Fruit fly (Drosophila melanogaster) whole organism, prepupa: ENCODE results near the gene eIF4EHP.

ENCODE experiments used
- Blimp-1 ChIP-seq: fragments of 200-800 bp; sonication (Bioruptor generic); optimal IDR thresholded peaks from 3 replicates; lab custom pipeline; 2017; ENCODE audit warnings: missing biosample characterization, missing genetic modification characterization, mild to moderate bottlenecking, moderate library complexity, missing genetic modification reagents
- CG10631 ChIP-seq: fragments of 200-800 bp; sonication (Bioruptor generic); optimal IDR thresholded peaks from 2 replicates; lab custom pipeline; 2016; ENCODE audit warnings: missing biosample characterization, missing genetic modification characterization
- CG10669 ChIP-seq: fragments of 200-800 bp; sonication (Bioruptor generic); optimal IDR thresholded peaks from 3 replicates; lab custom pipeline; 2018; ENCODE audit warnings: missing biosample characterization, mild to moderate bottlenecking, missing genetic modification characterization, moderate library complexity
- CG11762 ChIP-seq: fragments of 200-800 bp; sonication (Bioruptor generic); optimal IDR thresholded peaks from 3 replicates; lab custom pipeline; 2016; ENCODE audit warnings: missing biosample characterization, missing genetic modification characterization; ENCODE audit not compliant: insufficient read depth
- CG11902 ChIP-seq: fragments of 200-800 bp; sonication (Bioruptor generic); optimal IDR thresholded peaks from 3 replicates; lab custom pipeline; 2016; ENCODE audit warnings: missing biosample characterization, missing genetic modification characterization
- CG15336 ChIP-seq: fragments of 200-800 bp; sonication (Bioruptor generic); IDR thresholded peaks from 2 replicates; pipeline ENCODE4 v1.3.6; 2022; ENCODE audit warnings: missing biosample characterization, missing genetic modification characterization
- CG1621 ChIP-seq: fragments of 200-800 bp; sonication (Bioruptor generic); optimal IDR thresholded peaks from 3 replicates; lab custom pipeline; 2018; ENCODE audit warnings: missing biosample characterization, mild to moderate bottlenecking, missing genetic modification characterization
- CG16779 ChIP-seq: fragments of 200-800 bp; sonication (Bioruptor generic); optimal IDR thresholded peaks from 3 replicates; lab custom pipeline; 2017; ENCODE audit warnings: missing biosample characterization, mild to moderate bottlenecking, missing genetic modification characterization
- CG3032 ChIP-seq: fragments of 200-800 bp; optimal IDR thresholded peaks from 2 replicates; lab custom pipeline; 2019; ENCODE audit warnings: missing biosample characterization, mild to moderate bottlenecking, missing genetic modification characterization, moderate library complexity
- CG31627 ChIP-seq: fragments of 200-800 bp; sonication (Bioruptor generic); optimal IDR thresholded peaks from 3 replicates; lab custom pipeline; 2016; ENCODE audit warnings: missing biosample characterization, missing genetic modification characterization
- CG32006 ChIP-seq: fragments of 200-800 bp; sonication (Bioruptor generic); optimal IDR thresholded peaks from 3 replicates; lab custom pipeline; 2017; ENCODE audit warnings: missing biosample characterization, mild to moderate bottlenecking, missing genetic modification characterization
- CG34406 ChIP-seq: fragments of 200-800 bp; sonication (Bioruptor generic); optimal IDR thresholded peaks from 3 replicates; lab custom pipeline; 2016; ENCODE audit warnings: missing biosample characterization, missing genetic modification characterization
- CG3919 ChIP-seq: fragments of 200-800 bp; sonication (Bioruptor generic); optimal IDR thresholded peaks from 3 replicates; lab custom pipeline; 2016; ENCODE audit warnings: missing biosample characterization, missing genetic modification characterization
- CG4318 ChIP-seq: fragments of 200-800 bp; sonication (Bioruptor generic); optimal IDR thresholded peaks from 3 replicates; lab custom pipeline; 2017; ENCODE audit warnings: missing biosample characterization, mild to moderate bottlenecking, missing genetic modification characterization
- CG6163 ChIP-seq: fragments of 200-800 bp; sonication (Bioruptor generic); IDR thresholded peaks from 3 replicates; pipeline ENCODE4 v1.3.6; 2022; ENCODE audit warnings: missing biosample characterization, missing genetic modification characterization
- CG6276 ChIP-seq: fragments of 200-800 bp; sonication (Bioruptor generic); optimal IDR thresholded peaks from 2 replicates; lab custom pipeline; 2017; ENCODE audit warnings: missing biosample characterization, mild to moderate bottlenecking, missing genetic modification characterization
- CG6792 ChIP-seq: fragments of 200-800 bp; sonication (Bioruptor generic); optimal IDR thresholded peaks from 3 replicates; lab custom pipeline; 2016; ENCODE audit warnings: missing biosample characterization, missing genetic modification characterization
- CG6808 ChIP-seq: fragments of 200-800 bp; sonication (Bioruptor generic); optimal IDR thresholded peaks from 3 replicates; lab custom pipeline; 2017; ENCODE audit warnings: missing biosample characterization, missing genetic modification characterization, mild to moderate bottlenecking, moderate library complexity, missing genetic modification reagents
- CG6854 ChIP-seq: fragments of 200-800 bp; sonication (Bioruptor generic); optimal IDR thresholded peaks from 2 replicates; lab custom pipeline; 2017; ENCODE audit warnings: missing biosample characterization, mild to moderate bottlenecking, missing genetic modification characterization
- CG7368 ChIP-seq: fragments of 200-800 bp; sonication (Bioruptor generic); optimal IDR thresholded peaks from 3 replicates; lab custom pipeline; 2016; ENCODE audit warnings: missing biosample characterization, missing genetic modification characterization
- CG8119 ChIP-seq: fragments of 200-800 bp; sonication (Bioruptor generic); IDR thresholded peaks from 3 replicates; pipeline ENCODE4 v1.3.6; 2022; ENCODE audit warnings: missing biosample characterization, missing genetic modification characterization
- CG8632 ChIP-seq: fragments of 200-800 bp; sonication (Bioruptor generic); optimal IDR thresholded peaks from 3 replicates; lab custom pipeline; 2016; ENCODE audit warnings: missing biosample characterization, missing genetic modification characterization
- Eip75B ChIP-seq: fragments of 200-800 bp; sonication (Bioruptor generic); optimal IDR thresholded peaks from 3 replicates; lab custom pipeline; 2016; ENCODE audit warnings: missing biosample characterization, missing genetic modification characterization
- Eip78C ChIP-seq: fragments of 200-800 bp; sonication (Bioruptor generic); peaks from one replicate; lab custom pipeline; 2016; ENCODE audit warnings: missing biosample characterization, missing genetic modification characterization
- Ets21C ChIP-seq: fragments of 200-800 bp; sonication (Bioruptor generic); optimal IDR thresholded peaks from 3 replicates; lab custom pipeline; 2016; ENCODE audit warnings: missing biosample characterization, missing genetic modification characterization
- Ets96B ChIP-seq: fragments of 200-800 bp; optimal IDR thresholded peaks from 2 replicates; lab custom pipeline; 2019; ENCODE audit warnings: missing biosample characterization, mild to moderate bottlenecking, missing genetic modification characterization, moderate library complexity
- Gug ChIP-seq: fragments of 200-800 bp; sonication (Bioruptor generic); IDR thresholded peaks from 2 replicates; pipeline ENCODE4 v1.3.6; 2022; ENCODE audit warnings: missing biosample characterization, missing genetic modification characterization
- Hr38 ChIP-seq: sonication (Bioruptor generic); optimal IDR thresholded peaks from 2 replicates; lab custom pipeline; 2016; ENCODE audit warnings: missing biosample characterization, missing genetic modification characterization
- Hr4 ChIP-seq: fragments of 200-800 bp; sonication (Bioruptor generic); optimal IDR thresholded peaks from 3 replicates; lab custom pipeline; 2016; ENCODE audit warnings: missing biosample characterization, missing genetic modification characterization
- Lpt ChIP-seq: fragments of 200-800 bp; sonication (Bioruptor generic); optimal IDR thresholded peaks from 3 replicates; lab custom pipeline; 2016; ENCODE audit warnings: missing biosample characterization, missing genetic modification characterization
- OdsH ChIP-seq: fragments of 200-800 bp; sonication (Bioruptor generic); optimal IDR thresholded peaks from 3 replicates; lab custom pipeline; 2016; ENCODE audit warnings: missing biosample characterization, missing genetic modification characterization
- Sox102F ChIP-seq: fragments of 200-800 bp; sonication (Bioruptor generic); optimal IDR thresholded peaks from 2 replicates; lab custom pipeline; 2016; ENCODE audit warnings: missing biosample characterization, mild to moderate bottlenecking, missing genetic modification characterization
- Sox14 ChIP-seq: fragments of 200-800 bp; sonication (Bioruptor generic); optimal IDR thresholded peaks from 3 replicates; lab custom pipeline; 2016; ENCODE audit warnings: missing biosample characterization, missing genetic modification characterization
- Sox15 ChIP-seq: fragments of 200-800 bp; sonication (Bioruptor generic); optimal IDR thresholded peaks from 3 replicates; lab custom pipeline; 2016; ENCODE audit warnings: missing biosample characterization, missing genetic modification characterization
- achi ChIP-seq: fragments of 200-800 bp; sonication (Bioruptor generic); optimal IDR thresholded peaks from 3 replicates; lab custom pipeline; 2016; ENCODE audit warnings: missing biosample characterization, missing genetic modification characterization
- acj6 ChIP-seq: fragments of 200-800 bp; sonication (Bioruptor generic); optimal IDR thresholded peaks from 3 replicates; lab custom pipeline; 2016; ENCODE audit warnings: missing biosample characterization, missing genetic modification characterization
- cyc ChIP-seq: fragments of 200-800 bp; sonication (Bioruptor generic); optimal IDR thresholded peaks from 3 replicates; lab custom pipeline; 2016; ENCODE audit warnings: missing biosample characterization, missing genetic modification characterization
- dac ChIP-seq: fragments of 200-800 bp; sonication (Bioruptor generic); optimal IDR thresholded peaks from 2 replicates; lab custom pipeline; 2017; ENCODE audit warnings: missing biosample characterization, mild to moderate bottlenecking, missing genetic modification characterization
- dsx ChIP-seq: fragments of 200-800 bp; optimal IDR thresholded peaks from 3 replicates; lab custom pipeline; 2019; ENCODE audit warnings: missing biosample characterization, mild to moderate bottlenecking, missing genetic modification characterization, moderate library complexity; ENCODE audit not compliant: poor library complexity, severe bottlenecking
- eg ChIP-seq: fragments of 200-800 bp; sonication (Bioruptor generic); IDR thresholded peaks from 3 replicates; pipeline ENCODE4 v1.3.6; 2022; ENCODE audit warnings: missing biosample characterization, missing genetic modification characterization
- fd59A ChIP-seq: fragments of 200-800 bp; sonication (Bioruptor generic); optimal IDR thresholded peaks from 2 replicates; lab custom pipeline; 2017; ENCODE audit warnings: missing biosample characterization, mild to moderate bottlenecking, missing genetic modification characterization, missing genetic modification reagents
- fd85E ChIP-seq: fragments of 200-800 bp; sonication (Bioruptor generic); optimal IDR thresholded peaks from 3 replicates; lab custom pipeline; 2016; ENCODE audit warnings: missing biosample characterization, missing genetic modification characterization
- fkh ChIP-seq: fragments of 200-800 bp; sonication (Bioruptor generic); optimal IDR thresholded peaks from 3 replicates; lab custom pipeline; 2017; ENCODE audit warnings: missing biosample characterization, mild to moderate bottlenecking, missing genetic modification characterization, moderate library complexity
- lz ChIP-seq: fragments of 200-800 bp; sonication (Bioruptor generic); optimal IDR thresholded peaks from 3 replicates; lab custom pipeline; 2016; ENCODE audit warnings: missing biosample characterization, missing genetic modification characterization
- net ChIP-seq: fragments of 200-800 bp; sonication (Bioruptor generic); optimal IDR thresholded peaks from 3 replicates; lab custom pipeline; 2016; ENCODE audit warnings: missing biosample characterization, missing genetic modification characterization
- pdm3 ChIP-seq: fragments of 200-800 bp; sonication (Bioruptor generic); optimal IDR thresholded peaks from 3 replicates; lab custom pipeline; 2016; ENCODE audit warnings: missing biosample characterization, missing genetic modification characterization
- salr ChIP-seq, 2 experiments: fragments of 200-800 bp; sonication (Bioruptor generic); optimal IDR thresholded peaks; 3 replicates each; lab custom pipeline; 2016 to 2018; ENCODE audit warnings: missing biosample characterization in 2 of 2, missing genetic modification characterization in 2 of 2, mild to moderate bottlenecking in 1 of 2
- spab ChIP-seq: fragments of 200-800 bp; sonication (Bioruptor generic); optimal IDR thresholded peaks from 2 replicates; lab custom pipeline; 2017; ENCODE audit warnings: missing biosample characterization, mild to moderate bottlenecking, missing genetic modification characterization, missing genetic modification reagents
- ss ChIP-seq, 2 experiments: fragments of 200-800 bp; sonication (Bioruptor generic); optimal IDR thresholded peaks; 2 replicates in 1 of 2; 3 replicates in 1 of 2; lab custom pipeline; 2017 to 2018; ENCODE audit warnings: mild to moderate bottlenecking in 2 of 2, missing biosample characterization in 2 of 2, missing genetic modification characterization in 2 of 2, moderate library complexity in 1 of 2
- topi ChIP-seq: fragments of 200-800 bp; sonication (Bioruptor generic); optimal IDR thresholded peaks from 3 replicates; lab custom pipeline; 2016; ENCODE audit warnings: missing biosample characterization, missing genetic modification characterization

The eIF4EHP gene

dm6 chr3R:24024123-24024522, 84.6 kb downstream of the eIF4EHP start:
- peak; percentile 52 for TF ChIP-seq achi (GFP tag; lab: Kevin White, UChicago)
- TF ChIP-seq CG10669 (GFP tag; lab: Kevin White, UChicago), result peak; percentile 68
- TF ChIP-seq CG32006 (GFP tag; lab: Kevin White, UChicago), result peak; percentile 79
- no peak for TF ChIP-seq CG11762 (GFP tag; lab: Kevin White, UChicago)
- TF ChIP-seq CG11902, result no peak
- TF ChIP-seq ss (GFP tag; optimal IDR thresholded peaks at IDR 0.05; lab: Kevin White, UChicago), result peak; percentile 20 to 30
- no peak for TF ChIP-seq fkh (GFP tag; lab: Kevin White, UChicago)
- TF ChIP-seq CG3919 (GFP tag; lab: Kevin White, UChicago), result peak; percentile 42
- peak; percentile 55 for TF ChIP-seq Ets96B (tag; lab: Kevin White, UChicago)
- peak; percentile 74 for TF ChIP-seq dsx (GFP tag; lab: Kevin White, UChicago)
- TF ChIP-seq Sox15 (GFP tag; lab: Kevin White, UChicago), result no peak
- no peak for TF ChIP-seq CG8632 (GFP tag; lab: Kevin White, UChicago)
- TF ChIP-seq dac, result peak; percentile 0
- peak; percentile 55 for TF ChIP-seq Hr4 (GFP tag; lab: Kevin White, UChicago)
- peak; percentile 53 for TF ChIP-seq CG4318
- TF ChIP-seq acj6 (GFP tag; lab: Kevin White, UChicago), result peak; percentile 31
- no peak for TF ChIP-seq CG6163 (GFP tag; lab: Robert Waterston, UW)
- peak; percentile 61 for TF ChIP-seq CG6808 (GFP tag; lab: Kevin White, UChicago)
- TF ChIP-seq pdm3 (GFP tag; lab: Kevin White, UChicago), result peak; percentile 58
- no peak for TF ChIP-seq CG34406 (GFP tag; lab: Kevin White, UChicago)
- TF ChIP-seq topi, result no peak
- peak; percentile 69 for TF ChIP-seq CG6276 (GFP tag; lab: Kevin White, UChicago)
- no peak for TF ChIP-seq Blimp-1 (GFP tag; lab: Kevin White, UChicago)
- peak; percentile 43 for TF ChIP-seq OdsH (GFP tag; lab: Kevin White, UChicago)
- no peak for TF ChIP-seq cyc (GFP tag; lab: Kevin White, UChicago)
- peak; percentile 27 for TF ChIP-seq CG6792 (GFP tag; lab: Kevin White, UChicago)
- no peak for TF ChIP-seq Ets21C (GFP tag; lab: Kevin White, UChicago)
- TF ChIP-seq CG31627 (GFP tag; lab: Kevin White, UChicago), result no peak
- peak; percentile 67 for TF ChIP-seq CG15336 (GFP tag; lab: Robert Waterston, UW)
- peak; percentile 23; the same call in 1 of the 2 replicates for TF ChIP-seq Gug
- TF ChIP-seq CG1621 (tag; lab: Kevin White, UChicago), result peak; percentile 2
- TF ChIP-seq spab, result peak; percentile 35
- peak; percentile 45; the same call in 1 of the 3 replicates for TF ChIP-seq CG8119
- TF ChIP-seq lz (GFP tag; lab: Kevin White, UChicago), result no peak
- TF ChIP-seq CG3032 (tag; lab: Kevin White, UChicago), result peak; percentile 47
- TF ChIP-seq fd59A (GFP tag; lab: Kevin White, UChicago), result peak; percentile 22
- peak; percentile 51 for TF ChIP-seq Lpt (GFP tag; lab: Kevin White, UChicago)
- TF ChIP-seq eg (GFP tag; lab: Robert Waterston, UW), result peak; percentile 43; the same call in 2 of the 3 replicates
- TF ChIP-seq salr (GFP tag; optimal IDR thresholded peaks at IDR 0.05; lab: Kevin White, UChicago), result peak; percentile 48 to 50
- no peak for TF ChIP-seq Hr38 (GFP tag; lab: Kevin White, UChicago)
- peak; percentile 39 for TF ChIP-seq Eip75B
- no peak for TF ChIP-seq CG6854 (GFP tag; lab: Kevin White, UChicago)
- TF ChIP-seq CG10631 (GFP tag; lab: Kevin White, UChicago), result peak; percentile 52
- no peak for TF ChIP-seq Sox102F (GFP tag; lab: Kevin White, UChicago)
- TF ChIP-seq fd85E (GFP tag; lab: Kevin White, UChicago), result no peak
- TF ChIP-seq Eip78C (GFP tag; lab: Kevin White, UChicago), result peak; percentile 83
- TF ChIP-seq Sox14 (GFP tag; lab: Kevin White, UChicago), result peak; percentile 59
- TF ChIP-seq CG7368 (GFP tag; lab: Kevin White, UChicago), result no peak
- TF ChIP-seq net, result peak; percentile 22
- peak; percentile 13 for TF ChIP-seq CG16779 (tag; lab: Kevin White, UChicago)
